Worm (Caenorhabditis elegans): ENCODE data around the gene T21C9.11.

The T21C9.11 gene

ce11 chrV:10594810-10595209 is at the start of gene T21C9.11:
Gene T21C9.11 (minus strand): TSS chrV:10594910.
- no peak for TF ChIP-seq F13C5.2 (tag; optimal IDR thresholded peaks at IDR 0.05)

DNA sequence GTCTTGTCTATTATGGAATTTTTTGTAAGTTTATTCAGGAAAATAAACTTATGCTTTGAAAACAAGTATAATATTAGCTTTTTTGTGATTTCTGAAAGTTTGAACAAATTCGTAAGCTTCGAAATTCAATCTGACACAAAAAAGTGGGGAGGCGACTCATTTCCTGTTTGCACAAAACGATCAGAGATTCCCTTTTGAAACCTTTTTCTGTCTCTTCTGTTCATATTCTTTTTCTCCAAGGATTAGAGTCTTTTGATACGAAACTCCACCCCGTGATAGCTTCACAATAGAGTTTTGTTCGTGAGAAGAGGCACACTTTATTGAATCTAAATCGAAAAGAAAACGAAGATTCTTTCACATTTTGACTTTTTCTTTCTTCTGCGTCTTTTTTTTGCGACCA is 46.3 kb upstream of the T21C9.11 start:
- TF ChIP-seq pes-1 (GFP tag; IDR thresholded peaks at IDR 0.05), result no peak
- no peak for TF ChIP-seq tbx-37 (GFP tag; conservative IDR thresholded peaks at IDR 0.05)
- TF ChIP-seq aly-1 (tag; optimal IDR thresholded peaks at IDR 0.05), result no peak
- no peak for TF ChIP-seq B0310.2 (tag; optimal IDR thresholded peaks at IDR 0.05)
- no peak for TF ChIP-seq tra-4 (tag; optimal IDR thresholded peaks at IDR 0.05)
- no peak for TF ChIP-seq tbx-11 (GFP tag; IDR thresholded peaks at IDR 0.05)
- no peak for TF ChIP-seq ets-7 (tag; optimal IDR thresholded peaks at IDR 0.05)
- no peak for TF ChIP-seq hmbx-1 (tag; optimal IDR thresholded peaks at IDR 0.05)
- no peak for TF ChIP-seq ceh-36 (tag; optimal IDR thresholded peaks at IDR 0.05)
- no peak for TF ChIP-seq flt-1 (GFP tag; IDR thresholded peaks at IDR 0.05)
- TF ChIP-seq ceh-13 (GFP tag; optimal IDR thresholded peaks at IDR 0.05), result no peak

- TF ChIP-seq B0310.2 (tag; optimal IDR thresholded peaks at IDR 0.05) (no peak), hmbx-1 (tag; optimal IDR thresholded peaks at IDR 0.05) (no peak), pes-1 (GFP tag; IDR thresholded peaks at IDR 0.05) (no peak), hmg-4 (GFP tag; optimal IDR thresholded peaks at IDR 0.05) (no peak)
Measured at ce11 chrV:10635722-10636121, 41.0 kb upstream of the T21C9.11 start, which contains the start of gene kvs-2. Gene kvs-2 (plus strand): TSS chrV:10636022.

DNA sequence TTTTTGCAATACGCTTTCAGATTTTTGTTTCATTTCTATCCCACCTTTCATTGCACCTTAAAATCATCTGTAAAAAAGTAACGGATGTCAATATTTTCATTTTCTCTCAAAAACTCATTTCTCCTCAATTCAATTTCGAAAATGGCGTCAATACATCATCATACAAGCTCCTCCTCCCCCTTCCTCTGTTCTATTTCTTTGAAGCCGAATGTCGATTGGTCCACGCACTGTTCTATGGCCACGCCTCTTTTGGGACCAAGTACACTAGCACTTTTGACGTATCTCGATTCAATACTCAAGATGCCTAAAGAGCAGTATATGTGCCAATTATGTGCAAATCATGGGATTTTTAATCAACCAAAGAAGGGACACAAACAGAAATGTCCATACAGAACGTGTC is 38.0 kb upstream of the T21C9.11 start, which contains the start of gene mab-23:
Gene mab-23, plus strand, starts transcription at position 301 of the 400 bp plus-strand sequence.
- TF ChIP-seq ceh-36 (tag; optimal IDR thresholded peaks at IDR 0.05), result no peak

- TF ChIP-seq hnd-1 (tag; optimal IDR thresholded peaks at IDR 0.05), result no peak
- no peak for TF ChIP-seq scrt-1 (GFP tag; IDR thresholded peaks at IDR 0.05)
- no peak for TF ChIP-seq tbx-11 (GFP tag; IDR thresholded peaks at IDR 0.05)
- TF ChIP-seq hmbx-1 (tag; optimal IDR thresholded peaks at IDR 0.05), result no peak
- TF ChIP-seq hmg-4 (GFP tag; optimal IDR thresholded peaks at IDR 0.05), result no peak
- no peak for TF ChIP-seq sea-1 (GFP tag; conservative IDR thresholded peaks at IDR 0.05)
- TF ChIP-seq flt-1 (GFP tag; IDR thresholded peaks at IDR 0.05), result no peak
- TF ChIP-seq aly-1 (tag; optimal IDR thresholded peaks at IDR 0.05), result no peak
- TF ChIP-seq ets-7 (tag; optimal IDR thresholded peaks at IDR 0.05), result no peak
- no peak for TF ChIP-seq F13C5.2 (tag; optimal IDR thresholded peaks at IDR 0.05)
- no peak for TF ChIP-seq ceh-13 (GFP tag; optimal IDR thresholded peaks at IDR 0.05)
- TF ChIP-seq tbx-37 (GFP tag; conservative IDR thresholded peaks at IDR 0.05), result no peak
Measured at ce11 chrV:10630497-10630896, 35.8 kb upstream of the T21C9.11 start.

ce11 chrV:10615496-10615895 is 20.8 kb upstream of the T21C9.11 start, which contains the start of gene H09F14.1:
Gene H09F14.1 (minus strand): TSS chrV:10615596.
- no peak for TF ChIP-seq hmbx-1 (tag; optimal IDR thresholded peaks at IDR 0.05)
- TF ChIP-seq ets-7 (tag; optimal IDR thresholded peaks at IDR 0.05), result no peak
- TF ChIP-seq B0310.2 (tag; optimal IDR thresholded peaks at IDR 0.05), result no peak
- no peak for TF ChIP-seq tra-4 (tag; optimal IDR thresholded peaks at IDR 0.05)
- TF ChIP-seq hmg-4 (GFP tag; optimal IDR thresholded peaks at IDR 0.05), result no peak
- TF ChIP-seq tbx-37 (GFP tag; conservative IDR thresholded peaks at IDR 0.05), result no peak

DNA sequence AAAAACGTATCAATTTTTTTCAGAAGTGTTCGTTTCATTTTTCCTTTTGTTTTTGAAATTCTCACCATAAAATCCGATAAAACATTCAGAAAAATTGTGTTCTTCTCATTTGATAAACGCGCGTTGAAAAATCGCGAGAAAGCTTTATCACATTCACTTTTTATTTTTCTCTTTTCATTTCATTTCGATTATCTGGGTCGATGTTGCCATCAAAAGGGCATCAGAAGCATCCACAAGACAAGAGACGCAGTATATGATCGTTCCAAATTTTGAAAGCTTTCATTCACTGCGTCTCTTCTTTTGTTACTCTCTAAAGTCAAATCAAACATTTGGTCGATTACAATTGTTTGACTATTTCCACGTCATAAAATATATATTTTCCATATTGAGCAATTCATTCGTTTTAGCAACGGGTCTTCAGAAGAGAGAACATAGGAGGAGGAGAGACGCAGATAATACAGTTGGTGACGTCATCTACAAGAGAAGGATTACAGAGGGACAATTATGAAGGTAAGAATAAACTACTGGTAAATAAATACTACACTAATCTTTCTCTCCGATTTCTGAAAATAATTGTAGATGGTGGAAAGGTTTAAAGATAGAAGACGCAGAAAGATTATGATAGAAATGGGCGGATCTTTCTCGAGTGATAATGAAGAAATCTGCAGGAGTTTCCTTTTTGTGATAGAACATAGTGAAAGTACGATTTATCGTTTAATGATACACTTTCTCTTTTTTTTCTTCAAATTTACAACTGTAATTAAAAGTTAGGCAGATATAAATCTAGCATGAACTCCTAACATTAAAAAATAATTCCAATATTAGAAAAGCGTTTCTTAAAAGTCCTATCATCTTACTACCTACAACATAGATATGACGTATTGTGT is 7.6 kb upstream of the T21C9.11 start, which contains the start of gene H27A22.1:
Gene H27A22.1, plus strand, starts transcription at position 505 of the 887 bp plus-strand sequence.
- TF ChIP-seq sea-1 (GFP tag; conservative IDR thresholded peaks at IDR 0.05) (no peak), pes-1 (GFP tag; IDR thresholded peaks at IDR 0.05) (no peak), tbx-37 (GFP tag; conservative IDR thresholded peaks at IDR 0.05) (no peak), hmg-4 (GFP tag; optimal IDR thresholded peaks at IDR 0.05) (no peak), aly-1 (tag; optimal IDR thresholded peaks at IDR 0.05) (no peak), tbx-11 (GFP tag; IDR thresholded peaks at IDR 0.05) (no peak), F13C5.2 (tag; optimal IDR thresholded peaks at IDR 0.05) (no peak), hmbx-1 (tag; optimal IDR thresholded peaks at IDR 0.05) (no peak), B0310.2 (tag; optimal IDR thresholded peaks at IDR 0.05) (no peak), hnd-1 (tag; optimal IDR thresholded peaks at IDR 0.05) (no peak), tra-4 (tag; optimal IDR thresholded peaks at IDR 0.05) (no peak), flt-1 (GFP tag; IDR thresholded peaks at IDR 0.05) (no peak), ets-7 (tag; optimal IDR thresholded peaks at IDR 0.05) (no peak), ama-1 (optimal IDR thresholded peaks at IDR 0.05) (no peak), ceh-13 (GFP tag; optimal IDR thresholded peaks at IDR 0.05) (no peak), ceh-36 (tag; optimal IDR thresholded peaks at IDR 0.05) (no peak), scrt-1 (GFP tag; IDR thresholded peaks at IDR 0.05) (no peak)

ce11 chrV:10598670-10599154 is 4.0 kb upstream of the T21C9.11 start, which contains the start of gene scpl-4:
Gene scpl-4 (plus strand): TSS chrV:10599104.
- TF ChIP-seq tbx-11 (GFP tag; IDR thresholded peaks at IDR 0.05) (no peak), ets-7 (tag; optimal IDR thresholded peaks at IDR 0.05) (no peak)

Data from whole organism, early embryonic.